Fruit fly (Drosophila melanogaster): ENCODE data around the gene CG5276.

The CG5276 gene

DNA sequence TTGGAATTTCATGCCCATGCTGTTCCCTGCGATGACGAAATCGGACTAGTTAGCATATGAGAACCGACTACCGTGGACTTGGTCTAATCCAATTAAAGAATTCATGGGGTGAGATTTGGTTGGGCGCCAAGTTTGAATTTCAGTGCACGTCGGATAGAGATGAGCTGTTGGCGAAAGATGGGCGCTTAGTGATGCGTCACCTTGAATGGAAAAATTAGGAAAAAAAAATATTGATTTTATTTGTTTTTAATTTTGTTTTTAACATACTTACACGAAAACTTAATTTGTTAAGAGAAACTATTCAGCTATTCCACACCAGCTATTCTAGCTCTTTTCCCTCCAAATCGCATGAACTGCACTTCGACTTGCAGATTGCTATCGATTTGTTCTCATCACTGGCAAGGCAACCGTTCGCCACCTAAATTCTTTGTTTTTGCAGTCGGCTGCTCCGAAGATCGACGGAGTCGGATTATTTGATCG lies 9.9 kb upstream of the CG5276 start, which contains the start of the genes ninaG and Sptz (continued):
- TF ChIP-seq gce (GFP tag; IDR thresholded peaks at IDR 0.05) (peak; percentile 87), Xbp1 (GFP tag; optimal IDR thresholded peaks at IDR 0.05) (peak; percentile 97), hbn (GFP tag; IDR thresholded peaks at IDR 0.05; ENCODE audit: partially characterized antibody) (peak; percentile 34; the same call in 1 of the 2 replicates), CG17361 (GFP tag; IDR thresholded peaks at IDR 0.05) (peak; percentile 98), NK7.1 (GFP tag; optimal IDR thresholded peaks at IDR 0.05) (peak; percentile 70), gcm (GFP tag; optimal IDR thresholded peaks at IDR 0.05) (peak; percentile 81), CG31224 (GFP tag; IDR thresholded peaks at IDR 0.05) (peak; percentile 90), dpn (GFP tag; optimal IDR thresholded peaks at IDR 0.05) (peak; percentile 96 to 97), CG6765 (GFP tag; optimal IDR thresholded peaks at IDR 0.05) (peak; percentile 52), CG15514 (GFP tag; optimal IDR thresholded peaks at IDR 0.05) (peak; percentile 93), CG2875 (GFP tag; optimal IDR thresholded peaks at IDR 0.05) (peak; percentile 74), unc-4 (GFP tag; IDR thresholded peaks at IDR 0.05; ENCODE audit: partially characterized antibody) (peak; percentile 61; the same call in 1 of the 2 replicates), CG12155 (GFP tag; optimal IDR thresholded peaks at IDR 0.05) (peak; percentile 94), insv (GFP tag; optimal IDR thresholded peaks at IDR 0.05) (peak in 1 of 2 experiments; percentile 16), sqz (GFP tag; optimal IDR thresholded peaks at IDR 0.05) (no peak), CG33213 (GFP tag; optimal IDR thresholded peaks at IDR 0.05) (peak; percentile 93), pzg (GFP tag; optimal IDR thresholded peaks at IDR 0.05) (peak; percentile 56), al (GFP tag; IDR thresholded peaks at IDR 0.05) (peak; percentile 94), bab2 (GFP tag; optimal IDR thresholded peaks at IDR 0.05) (peak; percentile 96), CG3726 (GFP tag; IDR thresholded peaks at IDR 0.05) (peak; percentile 87; the same call in 2 of the 3 replicates), CG2116 (GFP tag; optimal IDR thresholded peaks at IDR 0.05) (peak; percentile 95), dmrt11E (tag; optimal IDR thresholded peaks at IDR 0.05) (peak; percentile 94), CG30403 (GFP tag; optimal IDR thresholded peaks at IDR 0.05) (peak; percentile 98), YL-1 (GFP tag; optimal IDR thresholded peaks at IDR 0.05) (peak; percentile 66), sc (optimal IDR thresholded peaks at IDR 0.05) (no peak), sc (GFP tag; optimal IDR thresholded peaks at IDR 0.05) (peak; percentile 81), disco-r (GFP tag; optimal IDR thresholded peaks at IDR 0.05) (peak; percentile 83), Jarid2 (GFP tag; optimal IDR thresholded peaks at IDR 0.05) (peak; percentile 67), CG7357 (GFP tag; IDR thresholded peaks at IDR 0.05) (peak; percentile 89), sr (GFP tag; IDR thresholded peaks at IDR 0.05) (peak; percentile 64; the same call in 1 of the 3 replicates), CG11696 (GFP tag; IDR thresholded peaks at IDR 0.05) (peak; percentile 67), CG7987 (GFP tag; optimal IDR thresholded peaks at IDR 0.05) (peak; percentile 71), run (tag; optimal IDR thresholded peaks at IDR 0.05) (peak; percentile 63), Ptx1 (GFP tag; IDR thresholded peaks at IDR 0.05) (peak; percentile 98), CoRest (tag; optimal IDR thresholded peaks at IDR 0.05) (peak; percentile 95), Vsx1 (GFP tag; optimal IDR thresholded peaks at IDR 0.05) (no peak), HLH4C (GFP tag; IDR thresholded peaks at IDR 0.05; ENCODE audit: partially characterized antibody) (peak; percentile 30; the same call in 1 of the 3 replicates), CG3065 (GFP tag; optimal IDR thresholded peaks at IDR 0.05) (peak; percentile 91), Atf3 (GFP tag; optimal IDR thresholded peaks at IDR 0.05) (peak; percentile 92), vvl (GFP tag; IDR thresholded peaks at IDR 0.05) (peak; percentile 98), so (GFP tag; IDR thresholded peaks at IDR 0.05) (peak; percentile 91; the same call in 2 of the 3 replicates), CG10959 (GFP tag; IDR thresholded peaks at IDR 0.05) (peak; percentile 93), CG6791 (GFP tag; IDR thresholded peaks at IDR 0.05; ENCODE audit: partially characterized antibody) (0 out of 3 replicates have a peak, but pooled peaks have one; percentile 17), seq (GFP tag; IDR thresholded peaks at IDR 0.05) (peak; percentile 86), bbx (GFP tag; IDR thresholded peaks at IDR 0.05; ENCODE audit: partially characterized antibody) (no peak), CG14014 (GFP tag; IDR thresholded peaks at IDR 0.05) (peak; percentile 91), slbo (GFP tag; IDR thresholded peaks at IDR 0.05) (peak; percentile 97), peb (GFP tag; IDR thresholded peaks at IDR 0.05) (peak; percentile 95), CG9727 (GFP tag; optimal IDR thresholded peaks at IDR 0.05) (peak; percentile 94), Fer1 (GFP tag; optimal IDR thresholded peaks at IDR 0.05) (no peak)

All from whole organism, embryonic.